Worm (Caenorhabditis elegans) whole organism, young adult: Measurements from ENCODE around the gene tftc-3.

Source experiments
- B0019.2 ChIP-seq: fragments of 200-800 bp; sonication (Bioruptor generic); conservative IDR thresholded peaks from 2 replicates; pipeline ENCODE4 v1.3.6; 2022; ENCODE audit warnings: missing genetic modification reagents, missing genetic modification characterization, missing compliant biosample characterization
- B0261.1 ChIP-seq: sonication (generic microtip); optimal IDR thresholded peaks from 2 replicates; lab custom pipeline; 2016; ENCODE audit warnings: mild to moderate bottlenecking, missing genetic modification characterization, moderate library complexity, missing compliant biosample characterization
- C06A6.2 ChIP-seq: fragments of 200-800 bp; sonication (Bioruptor generic); conservative IDR thresholded peaks from 2 replicates; pipeline ENCODE4 v1.3.6; 2022; ENCODE audit warnings: missing genetic modification characterization, missing compliant biosample characterization
- C17E4.6 ChIP-seq: fragments of 200-800 bp; sonication (Bioruptor generic); IDR thresholded peaks from 2 replicates; pipeline ENCODE4 v1.3.6; 2022; ENCODE audit warnings: missing genetic modification reagents, missing genetic modification characterization, missing compliant biosample characterization
- D2030.7 ChIP-seq: fragments of 200-800 bp; sonication (Bioruptor generic); IDR thresholded peaks from 2 replicates; pipeline ENCODE4 v1.3.6; 2022; ENCODE audit warnings: missing genetic modification reagents, missing genetic modification characterization, missing compliant biosample characterization
- F10E7.11 ChIP-seq: sonication (generic microtip); optimal IDR thresholded peaks from 2 replicates; lab custom pipeline; 2017; ENCODE audit warnings: mild to moderate bottlenecking, missing genetic modification characterization, moderate library complexity, missing compliant biosample characterization
- F37B4.10 ChIP-seq: fragments of 200-800 bp; sonication (Bioruptor generic); IDR thresholded peaks from 2 replicates; pipeline ENCODE4 v1.3.6; 2022; ENCODE audit warnings: missing genetic modification characterization, missing compliant biosample characterization
- F49E8.2 ChIP-seq: sonication (generic microtip); optimal IDR thresholded peaks from 3 replicates; lab custom pipeline; 2017; ENCODE audit warnings: missing genetic modification characterization, mild to moderate bottlenecking, missing compliant biosample characterization, antibody characterized with exemption, moderate library complexity; ENCODE audit not compliant: insufficient read depth
- F52B5.7 ChIP-seq: sonication (generic microtip); optimal IDR thresholded peaks from 2 replicates; lab custom pipeline; 2016; ENCODE audit warnings: mild to moderate bottlenecking, missing genetic modification characterization, missing compliant biosample characterization
- F57A8.1 ChIP-seq: fragments of 200-800 bp; sonication (Bioruptor generic); optimal IDR thresholded peaks from 2 replicates; lab custom pipeline; 2018; ENCODE audit warnings: mild to moderate bottlenecking, missing genetic modification characterization, moderate library complexity, missing compliant biosample characterization
- Y67H2A.10 ChIP-seq: fragments of 200-800 bp; sonication (Bioruptor generic); conservative IDR thresholded peaks from 2 replicates; pipeline ENCODE4 v1.3.6; 2022; ENCODE audit warnings: missing genetic modification reagents, missing genetic modification characterization, missing compliant biosample characterization
- Y95B8A.8 ChIP-seq: fragments of 200-800 bp; sonication (Bioruptor generic); IDR thresholded peaks from 2 replicates; pipeline ENCODE4 v1.3.6; 2022; ENCODE audit warnings: missing genetic modification reagents, missing genetic modification characterization, missing compliant biosample characterization
- akir-1 ChIP-seq: fragments of 200-800 bp; sonication (Bioruptor generic); optimal IDR thresholded peaks from 2 replicates; lab custom pipeline; 2018; ENCODE audit warnings: mild to moderate bottlenecking, missing genetic modification characterization, moderate library complexity, missing compliant biosample characterization
- ama-1 ChIP-seq, 3 experiments: fragments of 150-350 bp in 1 of 3; sonication (generic microtip) in 2 of 3; optimal IDR thresholded peaks; 2 replicates each; lab custom pipeline; 2014 to 2018; ENCODE audit warnings: missing biosample characterization in 2 of 3, missing genetic modification characterization in 2 of 3, missing genetic modification reagents in 2 of 3
- aptf-3 ChIP-seq: fragments of 200-800 bp; sonication (Bioruptor generic); IDR thresholded peaks from 2 replicates; pipeline ENCODE4 v1.3.6; 2022; ENCODE audit warnings: missing genetic modification characterization, missing compliant biosample characterization
- atf-7 ChIP-seq: sonication (generic microtip); optimal IDR thresholded peaks from 2 replicates; lab custom pipeline; 2017; ENCODE audit warnings: mild to moderate bottlenecking, missing genetic modification characterization, missing compliant biosample characterization
- bed-2 ChIP-seq: fragments of 200-800 bp; sonication (Bioruptor generic); IDR thresholded peaks from 2 replicates; pipeline ENCODE4 v1.3.6; 2022; ENCODE audit warnings: missing genetic modification reagents, missing genetic modification characterization, missing compliant biosample characterization
- ceh-58 ChIP-seq: fragments of 200-800 bp; sonication (Bioruptor generic); IDR thresholded peaks from 2 replicates; pipeline ENCODE4 v1.3.6; 2022; ENCODE audit warnings: missing genetic modification characterization, missing compliant biosample characterization
- ceh-79 ChIP-seq: sonication (generic microtip); optimal IDR thresholded peaks from 2 replicates; lab custom pipeline; 2017; ENCODE audit warnings: mild to moderate bottlenecking, missing genetic modification characterization, missing compliant biosample characterization
- chd-7 ChIP-seq: sonication (generic microtip); optimal IDR thresholded peaks from 2 replicates; lab custom pipeline; 2016; ENCODE audit warnings: mild to moderate bottlenecking, missing genetic modification characterization, moderate library complexity, missing compliant biosample characterization
- dpff-1 ChIP-seq: sonication (generic microtip); optimal IDR thresholded peaks from 2 replicates; lab custom pipeline; 2017; ENCODE audit warnings: mild to moderate bottlenecking, missing genetic modification characterization, missing compliant biosample characterization
- egl-44 ChIP-seq: fragments of 200-800 bp; sonication (Bioruptor generic); IDR thresholded peaks from 2 replicates; pipeline ENCODE4 v1.3.6; 2022; ENCODE audit warnings: missing genetic modification reagents, missing genetic modification characterization, missing compliant biosample characterization
- egrh-3 ChIP-seq: fragments of 200-800 bp; sonication (Bioruptor generic); IDR thresholded peaks from 2 replicates; pipeline ENCODE4 v1.3.6; 2022; ENCODE audit warnings: missing genetic modification reagents, missing genetic modification characterization, missing compliant biosample characterization
- ekl-4 ChIP-seq: fragments of 200-800 bp; sonication (Bioruptor generic); IDR thresholded peaks from 2 replicates; pipeline ENCODE4 v1.3.6; 2022; ENCODE audit warnings: missing genetic modification reagents, missing genetic modification characterization, missing compliant biosample characterization
- hmg-20 ChIP-seq: fragments of 200-800 bp; sonication (Bioruptor generic); IDR thresholded peaks from 2 replicates; pipeline ENCODE4 v1.3.6; 2022; ENCODE audit warnings: missing genetic modification reagents, missing genetic modification characterization, missing compliant biosample characterization
- lin-40 ChIP-seq: sonication (generic microtip); optimal IDR thresholded peaks from 2 replicates; lab custom pipeline; 2016; ENCODE audit warnings: missing genetic modification characterization, mild to moderate bottlenecking, missing compliant biosample characterization, missing genotype, missing genetic modification reagents
- lin-54 ChIP-seq: fragments of 200-800 bp; sonication (Bioruptor generic); optimal IDR thresholded peaks from 2 replicates; lab custom pipeline; 2018; ENCODE audit warnings: mild to moderate bottlenecking, missing genetic modification characterization, missing compliant biosample characterization
- lsl-1 ChIP-seq: fragments of 200-800 bp; sonication (Bioruptor generic); optimal IDR thresholded peaks from 2 replicates; lab custom pipeline; 2018; ENCODE audit warnings: mild to moderate bottlenecking, missing genetic modification characterization, moderate library complexity, missing compliant biosample characterization
- madf-10 ChIP-seq: sonication (generic microtip); optimal IDR thresholded peaks from 2 replicates; lab custom pipeline; 2016; ENCODE audit warnings: mild to moderate bottlenecking, missing genetic modification characterization, missing compliant biosample characterization
- madf-6 ChIP-seq: fragments of 200-800 bp; sonication (Bioruptor generic); IDR thresholded peaks from 2 replicates; pipeline ENCODE4 v1.3.6; 2022; ENCODE audit warnings: missing genetic modification reagents, missing genetic modification characterization, missing compliant biosample characterization
- mcd-1 ChIP-seq: fragments of 200-800 bp; sonication (Bioruptor generic); IDR thresholded peaks from 2 replicates; pipeline ENCODE4 v1.3.6; 2022; ENCODE audit warnings: missing genetic modification reagents, missing genetic modification characterization, missing compliant biosample characterization
- mxl-1 ChIP-seq: sonication (generic microtip); optimal IDR thresholded peaks from 2 replicates; lab custom pipeline; 2016; ENCODE audit warnings: missing genetic modification characterization, missing compliant biosample characterization
- nfya-2 ChIP-seq: fragments of 200-800 bp; sonication (Bioruptor generic); IDR thresholded peaks from 2 replicates; pipeline ENCODE4 v1.3.6; 2022; ENCODE audit warnings: missing genetic modification reagents, missing genetic modification characterization, missing compliant biosample characterization
- nhr-80 ChIP-seq: sonication (generic microtip); optimal IDR thresholded peaks from 2 replicates; lab custom pipeline; 2016; ENCODE audit warnings: missing genetic modification characterization, missing compliant biosample characterization
- rcor-1 ChIP-seq: fragments of 200-800 bp; sonication (Bioruptor generic); IDR thresholded peaks from 2 replicates; pipeline ENCODE4 v1.3.6; 2022; ENCODE audit warnings: missing genetic modification reagents, missing genetic modification characterization, missing compliant biosample characterization
- repo-1 ChIP-seq: sonication (generic microtip); optimal IDR thresholded peaks from 2 replicates; lab custom pipeline; 2017; ENCODE audit warnings: mild to moderate bottlenecking, missing genetic modification characterization, missing compliant biosample characterization
- sdz-38 ChIP-seq: sonication (generic microtip); optimal IDR thresholded peaks from 2 replicates; lab custom pipeline; 2016; ENCODE audit warnings: missing genotype, missing genetic modification characterization, missing compliant biosample characterization
- snpc-1.1 ChIP-seq: sonication (generic microtip); optimal IDR thresholded peaks from 2 replicates; lab custom pipeline; 2017; ENCODE audit warnings: missing genetic modification characterization, mild to moderate bottlenecking, missing compliant biosample characterization, antibody characterized with exemption, moderate library complexity, missing genotype, missing genetic modification reagents; ENCODE audit not compliant: insufficient read depth
- unc-130 ChIP-seq: sonication (generic microtip); optimal IDR thresholded peaks from 2 replicates; lab custom pipeline; 2016; ENCODE audit warnings: missing genetic modification reagents, missing genetic modification characterization, missing compliant biosample characterization
- zfh-2 ChIP-seq: fragments of 200-800 bp; sonication (Bioruptor generic); conservative IDR thresholded peaks from 2 replicates; pipeline ENCODE4 v1.3.6; 2022; ENCODE audit warnings: missing genetic modification reagents, missing genetic modification characterization, missing compliant biosample characterization
- ztf-18 ChIP-seq: sonication (generic microtip); optimal IDR thresholded peaks from 2 replicates; lab custom pipeline; 2016; ENCODE audit warnings: missing genotype, mild to moderate bottlenecking, missing genetic modification characterization, missing compliant biosample characterization
- ztf-22 ChIP-seq: fragments of 200-800 bp; sonication (Bioruptor generic); optimal IDR thresholded peaks from 2 replicates; lab custom pipeline; 2018; ENCODE audit warnings: mild to moderate bottlenecking, missing genetic modification characterization, moderate library complexity, missing compliant biosample characterization

tftc-3 gene

DNA sequence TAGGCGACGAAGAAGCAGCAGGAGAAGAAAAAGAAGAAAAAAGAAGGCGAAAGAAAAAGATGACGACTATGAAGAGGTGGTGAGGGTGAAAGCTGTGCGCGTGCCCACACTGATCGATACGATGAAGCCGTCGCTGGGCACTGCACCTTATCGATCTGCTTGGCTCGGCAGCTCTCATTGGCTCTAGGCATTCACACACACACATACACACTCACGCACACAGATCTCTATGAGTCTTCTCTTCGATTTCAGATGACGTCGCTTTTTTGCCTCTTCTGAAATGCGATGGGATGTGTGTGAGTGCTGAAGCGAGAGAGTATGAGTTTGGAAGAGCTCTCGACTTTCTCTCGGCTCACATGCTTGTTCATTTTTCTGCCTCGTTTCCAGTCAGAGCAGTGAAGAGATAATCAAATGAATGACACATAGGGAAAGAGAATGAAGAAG lies 35.5 kb downstream of the tftc-3 start (continued):
- TF ChIP-seq snpc-1.1 (tag; lab: Kevin White, UChicago) (no peak), aptf-3 (GFP tag; lab: Robert Waterston, UW) (no peak), bed-2 (GFP tag; lab: Robert Waterston, UW) (no peak), B0261.1 (tag; lab: Kevin White, UChicago) (no peak), D2030.7 (GFP tag; lab: Robert Waterston, UW) (no peak), akir-1 (no peak), F37B4.10 (GFP tag; lab: Robert Waterston, UW) (no peak), ekl-4 (GFP tag; lab: Robert Waterston, UW) (no peak), F57A8.1 (GFP tag; lab: Kevin White, UChicago) (no peak), mxl-1 (no peak), sdz-38 (tag; lab: Kevin White, UChicago) (no peak), B0019.2 (no peak), ceh-58 (GFP tag; lab: Robert Waterston, UW) (no peak), egl-44 (GFP tag; lab: Robert Waterston, UW) (no peak), Y95B8A.8 (GFP tag; lab: Robert Waterston, UW) (no peak), ama-1 (optimal IDR thresholded peaks at IDR 0.05; lab: Kevin White, UChicago) (no peak), ama-1 (GFP tag; optimal IDR thresholded peaks at IDR 0.05; lab: Kevin White, UChicago) (no peak), F10E7.11 (no peak), egrh-3 (GFP tag; lab: Robert Waterston, UW) (no peak), lin-54 (GFP tag; lab: Kevin White, UChicago) (no peak), repo-1 (tag; lab: Kevin White, UChicago) (no peak), nfya-2 (GFP tag; lab: Robert Waterston, UW) (no peak), lin-40 (tag; lab: Kevin White, UChicago) (peak; percentile 63), C17E4.6 (GFP tag; lab: Robert Waterston, UW) (no peak), ztf-22 (GFP tag; lab: Kevin White, UChicago) (no peak), zfh-2 (GFP tag; lab: Robert Waterston, UW) (no peak), F52B5.7 (tag; lab: Kevin White, UChicago) (no peak), madf-10 (tag; lab: Kevin White, UChicago) (no peak), dpff-1 (tag; lab: Kevin White, UChicago) (no peak), rcor-1 (peak; percentile 63; the same call in 1 of the 2 replicates), nhr-80 (no peak), C06A6.2 (GFP tag; lab: Robert Waterston, UW) (0 out of 2 replicates have a peak, but pooled peaks have one; percentile 30), F49E8.2 (tag; lab: Kevin White, UChicago) (no peak), atf-7 (tag; lab: Kevin White, UChicago) (peak; percentile 85), ceh-79 (tag; lab: Kevin White, UChicago) (no peak), lsl-1 (GFP tag; lab: Kevin White, UChicago) (no peak), madf-6 (GFP tag; lab: Robert Waterston, UW) (no peak)

DNA sequence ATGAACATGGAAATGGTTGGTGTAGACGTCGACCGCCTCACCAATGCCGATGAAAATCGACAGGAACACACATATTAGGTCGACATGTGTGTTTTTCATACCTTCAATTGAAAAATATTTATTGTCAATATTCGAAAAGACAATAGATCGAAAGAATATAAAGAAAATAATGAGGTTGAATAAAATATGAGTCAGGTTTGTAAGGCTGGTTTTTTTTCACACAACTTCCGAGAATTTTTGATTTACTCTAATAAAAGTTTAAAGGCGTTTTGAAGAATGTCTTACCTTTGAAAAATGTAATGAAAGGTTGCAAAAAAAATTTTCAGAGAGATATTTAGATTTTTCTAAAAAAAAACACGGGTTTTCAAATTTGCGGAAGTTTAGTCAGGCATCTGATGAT lies 36.5 kb downstream of the tftc-3 start, which contains the start of gene egl-3:
Gene egl-3, minus strand, starts transcription at position 101 of the 400 bp plus-strand sequence.
- no peak for TF ChIP-seq aptf-3 (GFP tag; lab: Robert Waterston, UW)
- no peak for TF ChIP-seq mcd-1 (GFP tag; lab: Robert Waterston, UW)
- no peak for TF ChIP-seq ztf-18 (tag; lab: Kevin White, UChicago)
- TF ChIP-seq chd-7 = no peak
- no peak for TF ChIP-seq hmg-20 (GFP tag; lab: Robert Waterston, UW)
- no peak for TF ChIP-seq Y67H2A.10 (GFP tag; lab: Robert Waterston, UW)
- TF ChIP-seq unc-130 (GFP tag; lab: Kevin White, UChicago) = no peak
- no peak for TF ChIP-seq lsl-1 (GFP tag; lab: Kevin White, UChicago)
